Fruit fly (Drosophila melanogaster) whole organism, embryonic: ENCODE results near the gene Unc-115a.
A peak's percentile ranks its signal among the peaks of the same experiment; 100 is the strongest.

ENCODE experiments used
- CG10321 ChIP-seq: fragments of 200-800 bp; sonication (Bioruptor generic); IDR thresholded peaks from 2 replicates; pipeline ENCODE4 v1.3.6; 2022; ENCODE audit warnings: missing biosample characterization, missing genetic modification characterization
- CG12071 ChIP-seq: fragments of 200-800 bp; sonication (Bioruptor generic); optimal IDR thresholded peaks from 3 replicates; lab custom pipeline; 2018; ENCODE audit warnings: missing biosample characterization, mild to moderate bottlenecking, missing genetic modification characterization
- CG12219 ChIP-seq: fragments of 200-800 bp; sonication (Bioruptor generic); optimal IDR thresholded peaks from 3 replicates; lab custom pipeline; 2018; ENCODE audit warnings: missing biosample characterization, mild to moderate bottlenecking, missing genetic modification characterization
- CG13894 ChIP-seq: fragments of 200-800 bp; sonication (Bioruptor generic); optimal IDR thresholded peaks from 3 replicates; lab custom pipeline; 2018; ENCODE audit warnings: missing biosample characterization, mild to moderate bottlenecking, missing genetic modification characterization, moderate library complexity
- CG14441 ChIP-seq: fragments of 200-800 bp; sonication (Bioruptor generic); IDR thresholded peaks from 2 replicates; pipeline ENCODE4 v1.3.6; 2022; ENCODE audit warnings: missing biosample characterization, missing genetic modification characterization
- CG15479 ChIP-seq: fragments of 200-800 bp; sonication (Bioruptor generic); optimal IDR thresholded peaks from 3 replicates; lab custom pipeline; 2019; ENCODE audit warnings: missing biosample characterization, mild to moderate bottlenecking, missing genetic modification characterization, moderate library complexity
- CG1603 ChIP-seq: fragments of 200-800 bp; sonication (Bioruptor generic); optimal IDR thresholded peaks from 2 replicates; lab custom pipeline; 2019; ENCODE audit warnings: missing biosample characterization, mild to moderate bottlenecking, missing genetic modification characterization, moderate library complexity
- CG17385 ChIP-seq: fragments of 200-800 bp; sonication (Bioruptor generic); optimal IDR thresholded peaks from 3 replicates; lab custom pipeline; 2018; ENCODE audit warnings: missing biosample characterization, mild to moderate bottlenecking, missing genetic modification characterization
- CG17612 ChIP-seq: fragments of 200-800 bp; sonication (Bioruptor generic); IDR thresholded peaks from 2 replicates; pipeline ENCODE4 v1.3.6; 2022; ENCODE audit warnings: missing biosample characterization, missing genetic modification characterization
- CG18764 ChIP-seq: fragments of 200-800 bp; sonication (Bioruptor generic); optimal IDR thresholded peaks from 3 replicates; lab custom pipeline; 2016; ENCODE audit warnings: missing biosample characterization, missing genetic modification characterization
- CG2712 ChIP-seq: fragments of 200-800 bp; optimal IDR thresholded peaks from 3 replicates; lab custom pipeline; 2019; ENCODE audit warnings: missing biosample characterization, mild to moderate bottlenecking, missing genetic modification characterization, moderate library complexity
- CG3163 ChIP-seq: fragments of 200-800 bp; sonication (Bioruptor generic); optimal IDR thresholded peaks from 3 replicates; lab custom pipeline; 2016; ENCODE audit warnings: missing biosample characterization, missing genetic modification characterization
- CG32772 ChIP-seq: fragments of 200-800 bp; sonication (Bioruptor generic); IDR thresholded peaks from 2 replicates; pipeline ENCODE4 v1.3.6; 2022; ENCODE audit warnings: missing biosample characterization, missing genetic modification characterization
- CG34376 ChIP-seq: fragments of 200-800 bp; sonication (Bioruptor generic); optimal IDR thresholded peaks from 2 replicates; lab custom pipeline; 2018; ENCODE audit warnings: missing biosample characterization, mild to moderate bottlenecking, missing genetic modification characterization
- CG43689 ChIP-seq: fragments of 200-800 bp; sonication (Bioruptor generic); IDR thresholded peaks from 2 replicates; pipeline ENCODE4 v1.3.6; 2022; ENCODE audit warnings: missing biosample characterization, missing genetic modification characterization
- CG8281 ChIP-seq: fragments of 200-800 bp; sonication (Bioruptor generic); optimal IDR thresholded peaks from 2 replicates; lab custom pipeline; 2018; ENCODE audit warnings: missing biosample characterization, mild to moderate bottlenecking, missing genetic modification characterization, moderate library complexity
- CG8944 ChIP-seq: fragments of 200-800 bp; sonication (Bioruptor generic); optimal IDR thresholded peaks from 3 replicates; lab custom pipeline; 2016; ENCODE audit warnings: missing biosample characterization, missing genetic modification characterization
- Chrac-16 ChIP-seq: fragments of 200-800 bp; sonication (Bioruptor generic); optimal IDR thresholded peaks from 3 replicates; lab custom pipeline; 2016; ENCODE audit warnings: missing biosample characterization, missing genetic modification characterization
- Deaf1 ChIP-seq: fragments of 200-800 bp; optimal IDR thresholded peaks from 3 replicates; lab custom pipeline; 2019; ENCODE audit warnings: missing biosample characterization, mild to moderate bottlenecking, missing genetic modification characterization, moderate library complexity
- HmgZ ChIP-seq: fragments of 200-800 bp; sonication (Bioruptor generic); optimal IDR thresholded peaks from 2 replicates; lab custom pipeline; 2018; ENCODE audit warnings: missing biosample characterization, mild to moderate bottlenecking, missing genetic modification characterization
- Hr78 ChIP-seq, 2 experiments: fragments of 200-800 bp in 1 of 2; fragments of >200 bp in 1 of 2; sonication (Bioruptor generic) in 1 of 2; optimal IDR thresholded peaks; 2 replicates each; lab custom pipeline; 2017 to 2019; ENCODE audit warnings: missing biosample characterization in 2 of 2, missing genetic modification characterization in 2 of 2, mild to moderate bottlenecking in 1 of 2, moderate library complexity in 1 of 2
- MBD-R2 ChIP-seq: fragments of 200-800 bp; sonication (Bioruptor generic); IDR thresholded peaks from 2 replicates; pipeline ENCODE4 v1.3.6; 2022; ENCODE audit warnings: missing biosample characterization, missing genetic modification characterization
- Med ChIP-seq: fragments of 200-800 bp; sonication (Bioruptor generic); peaks from one replicate; lab custom pipeline; 2016; ENCODE audit warnings: missing biosample characterization, missing genetic modification characterization, mild to moderate bottlenecking, inconsistent platforms, moderate library complexity
- NC2β ChIP-seq: fragments of 200-800 bp; sonication (Bioruptor generic); optimal IDR thresholded peaks from 2 replicates; lab custom pipeline; 2016; ENCODE audit warnings: missing biosample characterization, missing genetic modification characterization
- ac ChIP-seq: fragments of 200-800 bp; sonication (Bioruptor generic); optimal IDR thresholded peaks from 3 replicates; lab custom pipeline; 2017; ENCODE audit warnings: missing biosample characterization, mild to moderate bottlenecking, missing genetic modification characterization
- al ChIP-seq: fragments of 200-800 bp; sonication (Bioruptor generic); IDR thresholded peaks from 2 replicates; pipeline ENCODE4 v1.3.6; 2022; ENCODE audit warnings: missing biosample characterization, missing genetic modification characterization
- ash1 ChIP-seq: fragments of 200-800 bp; sonication (Bioruptor generic); optimal IDR thresholded peaks from 2 replicates; lab custom pipeline; 2018; ENCODE audit warnings: missing biosample characterization, mild to moderate bottlenecking, missing genetic modification characterization
- bab2 ChIP-seq: fragments of 200-800 bp; sonication (Bioruptor generic); optimal IDR thresholded peaks from 2 replicates; lab custom pipeline; 2016; ENCODE audit warnings: missing biosample characterization, missing genetic modification characterization
- bbx ChIP-seq: fragments of 200-800 bp; sonication (Bioruptor generic); IDR thresholded peaks from 2 replicates; pipeline ENCODE4 v1.3.6; 2022; ENCODE audit warnings: missing biosample characterization, missing genetic modification characterization; ENCODE audit not compliant: partially characterized antibody
- bigmax ChIP-seq: fragments of 200-800 bp; sonication (Bioruptor generic); optimal IDR thresholded peaks from 2 replicates; lab custom pipeline; 2018; ENCODE audit warnings: missing biosample characterization, mild to moderate bottlenecking, missing genetic modification characterization
- dmrt11E ChIP-seq: fragments of 200-800 bp; sonication (Bioruptor generic); optimal IDR thresholded peaks from 3 replicates; lab custom pipeline; 2018; ENCODE audit warnings: missing biosample characterization, mild to moderate bottlenecking, missing genetic modification characterization, moderate library complexity
- dmrt99B ChIP-seq: fragments of 200-800 bp; sonication (Bioruptor generic); optimal IDR thresholded peaks from 2 replicates; lab custom pipeline; 2018; ENCODE audit warnings: missing biosample characterization, mild to moderate bottlenecking, missing genetic modification characterization, moderate library complexity
- fd96Cb ChIP-seq: fragments of 200-800 bp; sonication (Bioruptor generic); optimal IDR thresholded peaks from 2 replicates; lab custom pipeline; 2018; ENCODE audit warnings: missing biosample characterization, mild to moderate bottlenecking, missing genetic modification characterization, moderate library complexity
- grau ChIP-seq: fragments of 200-800 bp; optimal IDR thresholded peaks from 3 replicates; lab custom pipeline; 2019; ENCODE audit warnings: missing biosample characterization, mild to moderate bottlenecking, missing genetic modification characterization, moderate library complexity
- kah ChIP-seq: fragments of 200-800 bp; sonication (Bioruptor generic); optimal IDR thresholded peaks from 2 replicates; lab custom pipeline; 2018; ENCODE audit warnings: missing biosample characterization, mild to moderate bottlenecking, missing genetic modification characterization
- ken ChIP-seq: fragments of 200-800 bp; sonication (Bioruptor generic); IDR thresholded peaks from 3 replicates; pipeline ENCODE4 v1.3.6; 2022; ENCODE audit warnings: missing biosample characterization, missing genetic modification characterization
- lov ChIP-seq, 2 experiments: fragments of 200-800 bp in 1 of 2; fragments of >200 bp in 1 of 2; sonication (Bioruptor generic) in 1 of 2; IDR thresholded peaks in 1 of 2; optimal IDR thresholded peaks in 1 of 2; 2 replicates in 1 of 2; 3 replicates in 1 of 2; pipeline versions ENCODE4 v1.3.6 to Lab custom; 2017 to 2022; ENCODE audit warnings: missing biosample characterization in 1 of 2, missing genetic modification characterization in 1 of 2
- onecut ChIP-seq: fragments of 200-800 bp; sonication (Bioruptor generic); IDR thresholded peaks from 2 replicates; pipeline ENCODE4 v1.3.6; 2022; ENCODE audit warnings: missing biosample characterization, missing genetic modification characterization
- pho ChIP-seq: fragments of 200-800 bp; sonication (Bioruptor generic); optimal IDR thresholded peaks from 2 replicates; lab custom pipeline; 2016; ENCODE audit warnings: missing biosample characterization, missing genetic modification characterization
- row ChIP-seq: fragments of 200-800 bp; sonication (Bioruptor generic); IDR thresholded peaks from 3 replicates; pipeline ENCODE4 v1.3.6; 2022; ENCODE audit warnings: missing biosample characterization, missing genetic modification characterization
- slbo ChIP-seq: fragments of 200-800 bp; sonication (Bioruptor generic); IDR thresholded peaks from 2 replicates; pipeline ENCODE4 v1.3.6; 2022; ENCODE audit warnings: missing biosample characterization, missing genetic modification characterization
- sna ChIP-seq: fragments of 200-800 bp; sonication (Bioruptor generic); IDR thresholded peaks from 2 replicates; pipeline ENCODE4 v1.3.6; 2022; ENCODE audit warnings: missing biosample characterization, missing genetic modification characterization; ENCODE audit not compliant: partially characterized antibody
- tgo ChIP-seq: fragments of 200-800 bp; sonication (Bioruptor generic); IDR thresholded peaks from 3 replicates; pipeline ENCODE4 v1.3.6; 2022; ENCODE audit warnings: missing biosample characterization, missing genetic modification characterization
- tin ChIP-seq: fragments of 200-800 bp; sonication (Bioruptor generic); optimal IDR thresholded peaks from 3 replicates; lab custom pipeline; 2016; ENCODE audit warnings: missing biosample characterization, missing genetic modification characterization
- toy ChIP-seq: fragments of 200-800 bp; sonication (Bioruptor generic); IDR thresholded peaks from 2 replicates; pipeline ENCODE4 v1.3.6; 2022; ENCODE audit warnings: missing biosample characterization, missing genetic modification characterization
- vfl ChIP-seq: fragments of 200-800 bp; sonication (Bioruptor generic); optimal IDR thresholded peaks from 2 replicates; lab custom pipeline; 2016; ENCODE audit warnings: missing biosample characterization, missing genetic modification characterization

The Unc-115a gene

dm6 chr3R:9684125-9684524 is 21.1 kb downstream of the Unc-115a start, which contains the start of gene CG9444:
TSS of gene CG9444 (minus strand) at chr3R:9684264.
- TF ChIP-seq CG14441 (GFP tag; lab: Robert Waterston, UW) (no peak), kah (no peak), CG15479 (GFP tag; lab: Kevin White, UChicago) (peak; percentile 66), Hr78 (GFP tag; optimal IDR thresholded peaks at IDR 0.05; lab: Kevin White, UChicago) (peak in 1 of 2 experiments; percentile 50), CG12071 (GFP tag; lab: Kevin White, UChicago) (no peak), lov (optimal IDR thresholded peaks at IDR 0.05; lab: Kevin White, UChicago) (no peak), lov (GFP tag; IDR thresholded peaks at IDR 0.05; lab: Robert Waterston, UW) (no peak), Deaf1 (tag; lab: Kevin White, UChicago) (peak; percentile 42)

dm6 chr3R:9683064-9683682 is 22.0 kb downstream of the Unc-115a start:
- TF ChIP-seq CG15479 (GFP tag; lab: Kevin White, UChicago) (peak; percentile 56), CG34376 (GFP tag; lab: Kevin White, UChicago) (no peak), CG18764 (GFP tag; lab: Kevin White, UChicago) (no peak)
- TF ChIP-seq, all 482 proteins: peak for 1

dm6 chr3R:9679746-9680145 is 25.5 kb downstream of the Unc-115a start, which contains the start of gene nmdyn-D7:
TSS of gene nmdyn-D7 (plus strand) at chr3R:9679939.
- TF ChIP-seq CG12219 (GFP tag; lab: Kevin White, UChicago) (no peak), MBD-R2 (GFP tag; lab: Robert Waterston, UW) (peak; percentile 71; the same call in 1 of the 2 replicates), row (GFP tag; lab: Robert Waterston, UW) (peak; percentile 26; the same call in 1 of the 3 replicates), ac (GFP tag; lab: Kevin White, UChicago) (no peak), CG3163 (GFP tag; lab: Kevin White, UChicago) (no peak), CG8281 (tag; lab: Kevin White, UChicago) (no peak), NC2β (GFP tag; lab: Kevin White, UChicago) (no peak), grau (tag; lab: Kevin White, UChicago) (peak; percentile 87), bbx (GFP tag; lab: Robert Waterston, UW) (peak; percentile 54), ash1 (GFP tag; lab: Kevin White, UChicago) (no peak), onecut (GFP tag; lab: Robert Waterston, UW) (no peak), bigmax (peak; percentile 34), dmrt99B (tag; lab: Kevin White, UChicago) (no peak), toy (GFP tag; lab: Robert Waterston, UW) (no peak), CG10321 (GFP tag; lab: Robert Waterston, UW) (no peak), CG1603 (tag; lab: Kevin White, UChicago) (peak; percentile 26), CG13894 (tag; lab: Kevin White, UChicago) (no peak), tgo (no peak), ken (no peak), CG2712 (tag; lab: Kevin White, UChicago) (peak; percentile 1), tin (GFP tag; lab: Kevin White, UChicago) (no peak), CG32772 (GFP tag; lab: Robert Waterston, UW) (no peak), CG43689 (no peak), slbo (GFP tag; lab: Robert Waterston, UW) (no peak), pho (GFP tag; lab: Kevin White, UChicago) (no peak), CG17612 (GFP tag; lab: Robert Waterston, UW) (no peak), bab2 (GFP tag; lab: Kevin White, UChicago) (no peak), sna (GFP tag; lab: Robert Waterston, UW) (no peak), Med (GFP tag; lab: Kevin White, UChicago) (peak; percentile 64), dmrt11E (tag; lab: Kevin White, UChicago) (no peak), fd96Cb (tag; lab: Kevin White, UChicago) (no peak), al (GFP tag; lab: Robert Waterston, UW) (no peak), CG8944 (GFP tag; lab: Kevin White, UChicago) (no peak), vfl (GFP tag; lab: Kevin White, UChicago) (no peak), CG14441 (GFP tag; lab: Robert Waterston, UW) (no peak), CG17385 (GFP tag; lab: Kevin White, UChicago) (peak; percentile 99), Chrac-16 (no peak), HmgZ (tag; lab: Kevin White, UChicago) (peak; percentile 24)
